Fruit fly (Drosophila melanogaster) whole organism, embryonic: ENCODE data around the gene temp.

Experiments
- Antp ChIP-seq: fragments of 200-800 bp; sonication (Bioruptor generic); optimal IDR thresholded peaks from 3 replicates; lab custom pipeline; 2016; ENCODE audit warnings: missing biosample characterization, missing genetic modification characterization
- C15 ChIP-seq: fragments of 200-800 bp; sonication (Bioruptor generic); IDR thresholded peaks from 3 replicates; pipeline ENCODE4 v1.3.6; 2022; ENCODE audit warnings: missing biosample characterization, missing genetic modification characterization
- CG1024 ChIP-seq: fragments of 200-800 bp; sonication (Bioruptor generic); IDR thresholded peaks from 2 replicates; pipeline ENCODE4 v1.3.6; 2022; ENCODE audit warnings: missing biosample characterization, missing genetic modification characterization
- CG12071 ChIP-seq: fragments of 200-800 bp; sonication (Bioruptor generic); optimal IDR thresholded peaks from 3 replicates; lab custom pipeline; 2018; ENCODE audit warnings: missing biosample characterization, mild to moderate bottlenecking, missing genetic modification characterization
- CG12769 ChIP-seq: fragments of 200-800 bp; sonication (Bioruptor generic); optimal IDR thresholded peaks from 2 replicates; lab custom pipeline; 2019; ENCODE audit warnings: missing biosample characterization, mild to moderate bottlenecking, missing genetic modification characterization, moderate library complexity
- CG18476 ChIP-seq: fragments of 200-800 bp; sonication (Bioruptor generic); optimal IDR thresholded peaks from 2 replicates; lab custom pipeline; 2016; ENCODE audit warnings: missing biosample characterization, mild to moderate bottlenecking, missing genetic modification characterization
- CG18764 ChIP-seq: fragments of 200-800 bp; sonication (Bioruptor generic); optimal IDR thresholded peaks from 3 replicates; lab custom pipeline; 2016; ENCODE audit warnings: missing biosample characterization, missing genetic modification characterization
- CG2120 ChIP-seq: fragments of 200-800 bp; sonication (Bioruptor generic); optimal IDR thresholded peaks from 3 replicates; lab custom pipeline; 2016; ENCODE audit warnings: missing biosample characterization, missing genetic modification characterization
- CG32772 ChIP-seq: fragments of 200-800 bp; sonication (Bioruptor generic); IDR thresholded peaks from 2 replicates; pipeline ENCODE4 v1.3.6; 2022; ENCODE audit warnings: missing biosample characterization, missing genetic modification characterization
- CG33213 ChIP-seq: fragments of 200-800 bp; sonication (Bioruptor generic); optimal IDR thresholded peaks from 3 replicates; lab custom pipeline; 2016; ENCODE audit warnings: missing biosample characterization, missing genetic modification characterization
- CG33557 ChIP-seq: fragments of 200-800 bp; sonication (Bioruptor generic); optimal IDR thresholded peaks from 2 replicates; lab custom pipeline; 2019; ENCODE audit warnings: missing biosample characterization, mild to moderate bottlenecking, missing genetic modification characterization, moderate library complexity
- CG34376 ChIP-seq: fragments of 200-800 bp; sonication (Bioruptor generic); optimal IDR thresholded peaks from 2 replicates; lab custom pipeline; 2018; ENCODE audit warnings: missing biosample characterization, mild to moderate bottlenecking, missing genetic modification characterization
- CG4424 ChIP-seq: fragments of 200-800 bp; sonication (Bioruptor generic); optimal IDR thresholded peaks from 3 replicates; lab custom pipeline; 2016; ENCODE audit warnings: missing biosample characterization, missing genetic modification characterization
- CG4707 ChIP-seq: fragments of 200-800 bp; sonication (Bioruptor generic); optimal IDR thresholded peaks from 2 replicates; lab custom pipeline; 2018; ENCODE audit warnings: missing biosample characterization, mild to moderate bottlenecking, missing genetic modification characterization, moderate library complexity
- CG7357 ChIP-seq: fragments of 200-800 bp; sonication (Bioruptor generic); IDR thresholded peaks from 3 replicates; pipeline ENCODE4 v1.3.6; 2022; ENCODE audit warnings: missing biosample characterization, missing genetic modification characterization
- CG8089 ChIP-seq: fragments of 200-800 bp; sonication (Bioruptor generic); optimal IDR thresholded peaks from 3 replicates; lab custom pipeline; 2016; ENCODE audit warnings: missing biosample characterization, missing genetic modification characterization
- CG9215 ChIP-seq: fragments of 200-800 bp; sonication (Bioruptor generic); IDR thresholded peaks from 2 replicates; pipeline ENCODE4 v1.3.6; 2022; ENCODE audit warnings: missing biosample characterization, missing genetic modification characterization
- CG9876 ChIP-seq: fragments of 200-800 bp; sonication (Bioruptor generic); optimal IDR thresholded peaks from 2 replicates; lab custom pipeline; 2016; ENCODE audit warnings: missing biosample characterization, missing genetic modification characterization
- CG9932 ChIP-seq: fragments of 200-800 bp; sonication (Bioruptor generic); IDR thresholded peaks from 2 replicates; pipeline ENCODE4 v1.3.6; 2022; ENCODE audit warnings: missing biosample characterization, missing genetic modification characterization
- CTCF ChIP-seq: fragments of 200-800 bp; sonication (Bioruptor generic); optimal IDR thresholded peaks from 2 replicates; lab custom pipeline; 2017; ENCODE audit warnings: missing biosample characterization, mild to moderate bottlenecking, missing genetic modification characterization, moderate library complexity
- H2.0 ChIP-seq: fragments of 200-800 bp; sonication (Bioruptor generic); IDR thresholded peaks from 2 replicates; pipeline ENCODE4 v1.3.6; 2022; ENCODE audit warnings: missing biosample characterization, missing genetic modification characterization
- HLH3B ChIP-seq: fragments of 200-800 bp; sonication (Bioruptor generic); IDR thresholded peaks from 2 replicates; pipeline ENCODE4 v1.3.6; 2022; ENCODE audit warnings: missing biosample characterization, missing genetic modification characterization
- HmgZ ChIP-seq: fragments of 200-800 bp; sonication (Bioruptor generic); optimal IDR thresholded peaks from 2 replicates; lab custom pipeline; 2018; ENCODE audit warnings: missing biosample characterization, mild to moderate bottlenecking, missing genetic modification characterization
- Hr51 ChIP-seq, 2 experiments: fragments of 200-800 bp; sonication (Bioruptor generic); optimal IDR thresholded peaks; 2 replicates in 1 of 2; 3 replicates in 1 of 2; lab custom pipeline; 2016 to 2018; ENCODE audit warnings: missing biosample characterization in 2 of 2, missing genetic modification characterization in 2 of 2, mild to moderate bottlenecking in 1 of 2, moderate library complexity in 1 of 2
- NfI ChIP-seq: fragments of 200-800 bp; sonication (Bioruptor generic); optimal IDR thresholded peaks from 3 replicates; lab custom pipeline; 2018; ENCODE audit warnings: missing biosample characterization, mild to moderate bottlenecking, missing genetic modification characterization, moderate library complexity
- Xbp1 ChIP-seq: fragments of 200-800 bp; sonication (Bioruptor generic); optimal IDR thresholded peaks from 3 replicates; lab custom pipeline; 2016; ENCODE audit warnings: missing biosample characterization, mild to moderate bottlenecking, missing genetic modification characterization
- Xrp1 ChIP-seq: fragments of 200-800 bp; sonication (Bioruptor generic); IDR thresholded peaks from 2 replicates; pipeline ENCODE4 v1.3.6; 2022; ENCODE audit warnings: missing biosample characterization, missing genetic modification characterization
- al ChIP-seq: fragments of 200-800 bp; sonication (Bioruptor generic); IDR thresholded peaks from 2 replicates; pipeline ENCODE4 v1.3.6; 2022; ENCODE audit warnings: missing biosample characterization, missing genetic modification characterization
- amos ChIP-seq: fragments of 200-800 bp; sonication (Bioruptor generic); IDR thresholded peaks from 2 replicates; pipeline ENCODE4 v1.3.6; 2022; ENCODE audit warnings: missing biosample characterization, missing genetic modification characterization; ENCODE audit not compliant: partially characterized antibody
- aop ChIP-seq: fragments of 200-800 bp; sonication (Bioruptor generic); IDR thresholded peaks from 2 replicates; pipeline ENCODE4 v1.3.6; 2022; ENCODE audit warnings: missing biosample characterization, missing genetic modification characterization
- bowl ChIP-seq: fragments of 200-800 bp; sonication (Bioruptor generic); IDR thresholded peaks from 2 replicates; pipeline ENCODE4 v1.3.6; 2022; ENCODE audit warnings: missing biosample characterization, missing genetic modification characterization
- danr ChIP-seq: fragments of 200-800 bp; sonication (Bioruptor generic); IDR thresholded peaks from 2 replicates; pipeline ENCODE4 v1.3.6; 2022; ENCODE audit warnings: missing biosample characterization, missing genetic modification characterization
- dysf ChIP-seq: fragments of 200-800 bp; sonication (Bioruptor generic); IDR thresholded peaks from 3 replicates; pipeline ENCODE4 v1.3.6; 2022; ENCODE audit warnings: missing biosample characterization, missing genetic modification characterization
- ftz-f1 ChIP-seq: fragments of 200-800 bp; sonication (Bioruptor generic); optimal IDR thresholded peaks from 2 replicates; lab custom pipeline; 2016; ENCODE audit warnings: missing biosample characterization, missing genetic modification characterization
- gem ChIP-seq: fragments of 200-800 bp; sonication (Bioruptor generic); optimal IDR thresholded peaks from 2 replicates; lab custom pipeline; 2019; ENCODE audit warnings: missing biosample characterization, mild to moderate bottlenecking, missing genetic modification characterization, moderate library complexity
- grn ChIP-seq: fragments of 200-800 bp; sonication (Bioruptor generic); optimal IDR thresholded peaks from 3 replicates; lab custom pipeline; 2017; ENCODE audit warnings: missing biosample characterization, missing genetic modification characterization
- hb ChIP-seq: fragments of 200-800 bp; sonication (Bioruptor generic); IDR thresholded peaks from 3 replicates; pipeline ENCODE4 v1.3.6; 2022; ENCODE audit warnings: missing biosample characterization, missing genetic modification characterization; ENCODE audit not compliant: partially characterized antibody
- jigr1 ChIP-seq: fragments of 200-800 bp; sonication (Bioruptor generic); IDR thresholded peaks from 3 replicates; pipeline ENCODE4 v1.3.6; 2022; ENCODE audit warnings: missing biosample characterization, missing genetic modification characterization
- mam ChIP-seq: fragments of 200-800 bp; sonication (Bioruptor generic); optimal IDR thresholded peaks from 3 replicates; lab custom pipeline; 2016; ENCODE audit warnings: missing biosample characterization, missing genetic modification characterization
- nerfin-1 ChIP-seq: fragments of 200-800 bp; sonication (Bioruptor generic); optimal IDR thresholded peaks from 3 replicates; lab custom pipeline; 2019; ENCODE audit warnings: missing biosample characterization, mild to moderate bottlenecking, missing genetic modification characterization, moderate library complexity
- otp ChIP-seq: fragments of 200-800 bp; sonication (Bioruptor generic); IDR thresholded peaks from 3 replicates; pipeline ENCODE4, ENCODE4 v1.3.6; 2022; ENCODE audit warnings: missing biosample characterization, missing genetic modification characterization
- sens-2 ChIP-seq: fragments of 200-800 bp; sonication (Bioruptor generic); IDR thresholded peaks from 2 replicates; pipeline ENCODE4 v1.3.6; 2022; ENCODE audit warnings: missing biosample characterization, missing genetic modification characterization
- slp2 ChIP-seq: fragments of 200-800 bp; sonication (Bioruptor generic); optimal IDR thresholded peaks from 2 replicates; lab custom pipeline; 2016; ENCODE audit warnings: missing biosample characterization, missing genetic modification characterization
- ssp ChIP-seq: fragments of 200-800 bp; sonication (Bioruptor generic); IDR thresholded peaks from 2 replicates; pipeline ENCODE4 v1.3.6; 2022; ENCODE audit warnings: missing biosample characterization, missing genetic modification characterization
- tap ChIP-seq: fragments of 200-800 bp; optimal IDR thresholded peaks from 3 replicates; lab custom pipeline; 2019; ENCODE audit warnings: missing biosample characterization, mild to moderate bottlenecking, missing genetic modification characterization, moderate library complexity
- tll ChIP-seq, 2 experiments: fragments of 200-800 bp in 1 of 2; fragments of >200 bp in 1 of 2; sonication (Bioruptor generic) in 1 of 2; optimal IDR thresholded peaks; 2 replicates each; lab custom pipeline; 2017 to 2019; ENCODE audit warnings: missing biosample characterization in 2 of 2, missing genetic modification characterization in 2 of 2, mild to moderate bottlenecking in 1 of 2, moderate library complexity in 1 of 2
- trem ChIP-seq: fragments of 200-800 bp; optimal IDR thresholded peaks from 3 replicates; lab custom pipeline; 2019; ENCODE audit warnings: missing biosample characterization, mild to moderate bottlenecking, missing genetic modification characterization, moderate library complexity
- vvl ChIP-seq: fragments of 200-800 bp; sonication (Bioruptor generic); IDR thresholded peaks from 2 replicates; pipeline ENCODE4 v1.3.6; 2022; ENCODE audit warnings: missing biosample characterization, missing genetic modification characterization
- wdn ChIP-seq: fragments of 200-800 bp; sonication (Bioruptor generic); IDR thresholded peaks from 2 replicates; pipeline ENCODE4 v1.3.6; 2022; ENCODE audit warnings: missing biosample characterization, missing genetic modification characterization
- zen2 ChIP-seq: fragments of 200-800 bp; sonication (Bioruptor generic); IDR thresholded peaks from 3 replicates; pipeline ENCODE4 v1.3.6; 2022; ENCODE audit warnings: missing biosample characterization, missing genetic modification characterization; ENCODE audit not compliant: partially characterized antibody
- zf30C ChIP-seq: fragments of 200-800 bp; sonication (Bioruptor generic); optimal IDR thresholded peaks from 3 replicates; lab custom pipeline; 2018; ENCODE audit warnings: missing biosample characterization, mild to moderate bottlenecking, missing genetic modification characterization

temp gene

dm6 chrX:2298708-2299370, 36.5 kb upstream of the temp start (continued):
- TF ChIP-seq aop = 0 out of 2 replicates have a peak, but pooled peaks have one; percentile 50
- TF ChIP-seq CG9932 (GFP tag; lab: Robert Waterston, UW) = no peak
- 0 out of 2 replicates have a peak, but pooled peaks have one; percentile 23 for TF ChIP-seq danr (GFP tag; lab: Robert Waterston, UW)
- TF ChIP-seq CG18476 = peak; percentile 55
- peak; percentile 46 for TF ChIP-seq grn (GFP tag; lab: Kevin White, UChicago)
- peak; percentile 82 for TF ChIP-seq CG8089 (GFP tag; lab: Kevin White, UChicago)
- TF ChIP-seq Hr51 (GFP tag; optimal IDR thresholded peaks at IDR 0.05; lab: Kevin White, UChicago) = peak; percentile 63 to 79
- TF ChIP-seq zf30C (GFP tag; lab: Kevin White, UChicago) = no peak
- no peak for TF ChIP-seq CG2120 (GFP tag; lab: Kevin White, UChicago)
- peak; percentile 79 for TF ChIP-seq CG4707 (GFP tag; lab: Kevin White, UChicago)
- TF ChIP-seq slp2 (GFP tag; lab: Kevin White, UChicago) = peak; percentile 59
- peak; percentile 84 for TF ChIP-seq tap
- no peak for TF ChIP-seq C15 (GFP tag; lab: Robert Waterston, UW)
- TF ChIP-seq CG33213 (GFP tag; lab: Kevin White, UChicago) = peak; percentile 74
- TF ChIP-seq bowl (GFP tag; lab: Robert Waterston, UW) = no peak
- no peak for TF ChIP-seq amos (GFP tag; lab: Robert Waterston, UW)
- 0 out of 3 replicates have a peak, but pooled peaks have one; percentile 13 for TF ChIP-seq jigr1 (GFP tag; lab: Robert Waterston, UW)
- no peak for TF ChIP-seq hb (GFP tag; lab: Robert Waterston, UW)
- TF ChIP-seq CG33557 = peak; percentile 78
- peak; percentile 74 for TF ChIP-seq CG32772 (GFP tag; lab: Robert Waterston, UW)
- peak; percentile 66 for TF ChIP-seq CG18764 (GFP tag; lab: Kevin White, UChicago)
- peak; percentile 74 for TF ChIP-seq nerfin-1
- peak; percentile 27; the same call in 1 of the 2 replicates for TF ChIP-seq CG9215 (GFP tag; lab: Robert Waterston, UW)
- peak; percentile 66; the same call in 2 of the 3 replicates for TF ChIP-seq dysf (GFP tag; lab: Robert Waterston, UW)
- TF ChIP-seq NfI = peak; percentile 74
- TF ChIP-seq ftz-f1 = no peak
- TF ChIP-seq sens-2 (GFP tag; lab: Robert Waterston, UW) = peak; percentile 92
- no peak for TF ChIP-seq al (GFP tag; lab: Robert Waterston, UW)
- peak; percentile 29 for TF ChIP-seq HmgZ (tag; lab: Kevin White, UChicago)
- peak; percentile 93 for TF ChIP-seq otp (GFP tag; lab: Robert Waterston, UW)
- peak in 1 of 2 experiments; percentile 75 for TF ChIP-seq tll (GFP tag; optimal IDR thresholded peaks at IDR 0.05; lab: Kevin White, UChicago)
- peak; percentile 80 for TF ChIP-seq Xbp1 (GFP tag; lab: Kevin White, UChicago)
- peak; percentile 40 for TF ChIP-seq CG9876
- TF ChIP-seq CTCF (GFP tag; lab: Kevin White, UChicago) = peak; percentile 4
- peak; percentile 89 for TF ChIP-seq gem (tag; lab: Kevin White, UChicago)
- no peak for TF ChIP-seq CG7357 (GFP tag; lab: Robert Waterston, UW)
- peak; percentile 76 for TF ChIP-seq CG1024 (GFP tag; lab: Robert Waterston, UW)
- TF ChIP-seq Xrp1 (GFP tag; lab: Robert Waterston, UW) = peak; percentile 94
- no peak for TF ChIP-seq zen2 (GFP tag; lab: Robert Waterston, UW)
- TF ChIP-seq CG34376 (GFP tag; lab: Kevin White, UChicago) = no peak
- TF ChIP-seq ssp = peak; percentile 51; the same call in 1 of the 2 replicates
- TF ChIP-seq Antp (GFP tag; lab: Kevin White, UChicago) = peak; percentile 79
- TF ChIP-seq CG12071 (GFP tag; lab: Kevin White, UChicago) = peak; percentile 78
- TF ChIP-seq H2.0 (GFP tag; lab: Robert Waterston, UW) = peak; percentile 85
- TF ChIP-seq CG4424 (GFP tag; lab: Kevin White, UChicago) = peak; percentile 79
- TF ChIP-seq HLH3B (GFP tag; lab: Robert Waterston, UW) = peak; percentile 80
- peak; percentile 61 for TF ChIP-seq mam (GFP tag; lab: Kevin White, UChicago)
- peak; percentile 81 for TF ChIP-seq trem
- TF ChIP-seq CG12769 = peak; percentile 67
- TF ChIP-seq vvl (GFP tag; lab: Robert Waterston, UW) = peak; percentile 94
- no peak for TF ChIP-seq wdn (GFP tag; lab: Robert Waterston, UW)
